Fruit fly (Drosophila melanogaster) Kc167 (cell line): ENCODE results near the gene crol.

Experiments used
- Myc ChIP-seq: fragments of >200 bp; optimal IDR thresholded peaks from 2 replicates; lab custom pipeline; 2017; ENCODE audit warnings: missing external identifiers
- Sin3A ChIP-seq: fragments of >200 bp; optimal IDR thresholded peaks from 2 replicates; lab custom pipeline; 2018; ENCODE audit warnings: missing external identifiers
- h ChIP-seq: fragments of >200 bp; optimal IDR thresholded peaks from 3 replicates; lab custom pipeline; 2018; ENCODE audit warnings: missing external identifiers
- insv ChIP-seq: fragments of >200 bp; optimal IDR thresholded peaks from 3 replicates; lab custom pipeline; 2018; ENCODE audit warnings: missing external identifiers
- psq ChIP-seq: fragments of >200 bp; optimal IDR thresholded peaks from 2 replicates; lab custom pipeline; 2017; ENCODE audit warnings: missing external identifiers
- ttk ChIP-seq: sonication (Bioruptor generic); optimal IDR thresholded peaks from 2 replicates; lab custom pipeline; 2017; ENCODE audit warnings: missing external identifiers

Gene crol

dm6 chr2L:11806701-11807674 is 2.2 kb downstream of the crol start:
- peak; percentile 57 for TF ChIP-seq psq (lab: Kevin White, UChicago)
- no peak for TF ChIP-seq Sin3A (lab: Kevin White, UChicago)

dm6 chr2L:11806022-11806700 is 3.1 kb downstream of the crol start:
- TF ChIP-seq psq (lab: Kevin White, UChicago) (peak; percentile 81), insv (lab: Kevin White, UChicago) (no peak)

dm6 chr2L:11804228-11805044 is 4.8 kb downstream of the crol start:
- TF ChIP-seq Myc = no peak
- TF ChIP-seq Sin3A (lab: Kevin White, UChicago) = no peak
- no peak for TF ChIP-seq h
- TF ChIP-seq insv (lab: Kevin White, UChicago) = no peak
- no peak for TF ChIP-seq psq (lab: Kevin White, UChicago)
- TF ChIP-seq ttk = no peak

dm6 chr2L:11797127-11797526 is 12.1 kb downstream of the crol start:
- TF ChIP-seq h (peak; percentile 18), Sin3A (lab: Kevin White, UChicago) (no peak), ttk (no peak), insv (lab: Kevin White, UChicago) (no peak), Myc (no peak)

dm6 chr2L:11793986-11794385 is 15.3 kb downstream of the crol start, which contains the start of gene CG14937:
CG14937 (minus strand) TSS chr2L:11794086.
- no peak for TF ChIP-seq psq (lab: Kevin White, UChicago)
- TF ChIP-seq Sin3A (lab: Kevin White, UChicago) = no peak
- no peak for TF ChIP-seq h
- no peak for TF ChIP-seq ttk
- no peak for TF ChIP-seq insv (lab: Kevin White, UChicago)
- no peak for TF ChIP-seq Myc

- TF ChIP-seq insv (lab: Kevin White, UChicago) (no peak), Sin3A (lab: Kevin White, UChicago) (no peak)
Measured at dm6 chr2L:11792265-11792664, 17.0 kb downstream of the crol start, which contains the start of gene Tsp33B. Tsp33B (minus strand) TSS chr2L:11792365.

dm6 chr2L:11789690-11790089 is 19.5 kb downstream of the crol start, which contains the start of gene CG14932:
CG14932 (plus strand) TSS chr2L:11789919.
- no peak for TF ChIP-seq Myc
- TF ChIP-seq psq (lab: Kevin White, UChicago) = no peak
- TF ChIP-seq Sin3A (lab: Kevin White, UChicago) = no peak
- TF ChIP-seq ttk = no peak
- no peak for TF ChIP-seq h
- no peak for TF ChIP-seq insv (lab: Kevin White, UChicago)

dm6 chr2L:11788034-11788433 is 21.2 kb downstream of the crol start, which contains the start of gene CG14931:
CG14931 (plus strand) TSS chr2L:11788334.
- TF ChIP-seq psq (lab: Kevin White, UChicago) = no peak
- TF ChIP-seq Myc = no peak
- no peak for TF ChIP-seq ttk
- TF ChIP-seq h = no peak
- TF ChIP-seq insv (lab: Kevin White, UChicago) = no peak

- TF ChIP-seq Myc (no peak), insv (lab: Kevin White, UChicago) (no peak), psq (lab: Kevin White, UChicago) (no peak), ttk (no peak), h (no peak), Sin3A (lab: Kevin White, UChicago) (no peak)
Measured at dm6 chr2L:11754402-11754801, 54.8 kb downstream of the crol start, which contains the start of gene Sfp33A1. Sfp33A1 (minus strand) TSS chr2L:11754502.

- TF ChIP-seq h (no peak), Sin3A (lab: Kevin White, UChicago) (no peak), Myc (no peak), ttk (no peak), insv (lab: Kevin White, UChicago) (no peak)
Measured at dm6 chr2L:11753922-11754321, 55.3 kb downstream of the crol start, which contains the start of gene CG42471. CG42471 (minus strand) TSS chr2L:11754022.

- TF ChIP-seq Sin3A (lab: Kevin White, UChicago) (no peak), h (no peak), insv (lab: Kevin White, UChicago) (no peak), Myc (no peak), psq (lab: Kevin White, UChicago) (no peak), ttk (no peak)
Measured at dm6 chr2L:11753455-11753854, 55.8 kb downstream of the crol start, which contains the start of gene CG42470. CG42470 (minus strand) TSS chr2L:11753555.
